Fruit fly (Drosophila melanogaster) whole organism, embryonic: ENCODE data around the gene Ssl2.

Experiments
- Abd-B ChIP-seq: fragments of 200-800 bp; sonication (Bioruptor generic); optimal IDR thresholded peaks from 2 replicates; lab custom pipeline; 2018; ENCODE audit warnings: missing biosample characterization, mild to moderate bottlenecking, missing genetic modification characterization, moderate library complexity
- CG10147 ChIP-seq: fragments of 200-800 bp; sonication (Bioruptor generic); optimal IDR thresholded peaks from 2 replicates; lab custom pipeline; 2019; ENCODE audit warnings: missing biosample characterization, mild to moderate bottlenecking, missing genetic modification characterization, moderate library complexity
- CG10321 ChIP-seq: fragments of 200-800 bp; sonication (Bioruptor generic); IDR thresholded peaks from 2 replicates; pipeline ENCODE4 v1.3.6; 2022; ENCODE audit warnings: missing biosample characterization, missing genetic modification characterization
- CG11695 ChIP-seq: fragments of 200-800 bp; sonication (Bioruptor generic); IDR thresholded peaks from 3 replicates; pipeline ENCODE4 v1.3.6; 2022; ENCODE audit warnings: missing biosample characterization, missing genetic modification characterization
- CG11696 ChIP-seq: fragments of 200-800 bp; sonication (Bioruptor generic); IDR thresholded peaks from 2 replicates; pipeline ENCODE4 v1.3.6; 2022; ENCODE audit warnings: missing biosample characterization, missing genetic modification characterization
- CG12104 ChIP-seq: fragments of 200-800 bp; sonication (Bioruptor generic); optimal IDR thresholded peaks from 3 replicates; lab custom pipeline; 2016; ENCODE audit warnings: missing biosample characterization, missing genetic modification characterization
- CG13287 ChIP-seq: fragments of 200-800 bp; sonication (Bioruptor generic); IDR thresholded peaks from 2 replicates; pipeline ENCODE4 v1.3.6; 2022; ENCODE audit warnings: missing biosample characterization, missing genetic modification characterization; ENCODE audit not compliant: partially characterized antibody
- CG13424 ChIP-seq: fragments of 200-800 bp; sonication (Bioruptor generic); optimal IDR thresholded peaks from 2 replicates; lab custom pipeline; 2019; ENCODE audit warnings: missing biosample characterization, mild to moderate bottlenecking, missing genetic modification characterization, moderate library complexity
- CG14860 ChIP-seq: fragments of 200-800 bp; sonication (Bioruptor generic); IDR thresholded peaks from 3 replicates; pipeline ENCODE4 v1.3.6; 2022; ENCODE audit warnings: missing biosample characterization, missing genetic modification characterization; ENCODE audit not compliant: partially characterized antibody
- CG1792 ChIP-seq: fragments of 200-800 bp; sonication (Bioruptor generic); optimal IDR thresholded peaks from 2 replicates; lab custom pipeline; 2016; ENCODE audit warnings: missing biosample characterization, missing genetic modification characterization
- CG3281 ChIP-seq: fragments of 200-800 bp; sonication (Bioruptor generic); optimal IDR thresholded peaks from 3 replicates; lab custom pipeline; 2017; ENCODE audit warnings: missing biosample characterization, mild to moderate bottlenecking, missing genetic modification characterization
- CG34224 ChIP-seq: fragments of 200-800 bp; sonication (Bioruptor generic); IDR thresholded peaks from 3 replicates; pipeline ENCODE4 v1.3.6; 2022; ENCODE audit warnings: missing biosample characterization, missing genetic modification characterization; ENCODE audit not compliant: partially characterized antibody
- CG3847 ChIP-seq: fragments of 200-800 bp; sonication (Bioruptor generic); IDR thresholded peaks from 2 replicates; pipeline ENCODE4 v1.3.6; 2022; ENCODE audit warnings: missing biosample characterization, missing genetic modification characterization
- CG6272 ChIP-seq: fragments of 200-800 bp; sonication (Bioruptor generic); IDR thresholded peaks from 2 replicates; pipeline ENCODE4 v1.3.6; 2022; ENCODE audit warnings: missing biosample characterization, missing genetic modification characterization
- CG8944 ChIP-seq: fragments of 200-800 bp; sonication (Bioruptor generic); optimal IDR thresholded peaks from 3 replicates; lab custom pipeline; 2016; ENCODE audit warnings: missing biosample characterization, missing genetic modification characterization
- CG9797 ChIP-seq: fragments of 200-800 bp; sonication (Bioruptor generic); optimal IDR thresholded peaks from 3 replicates; lab custom pipeline; 2018; ENCODE audit warnings: missing biosample characterization, mild to moderate bottlenecking, missing genetic modification characterization
- CG9876 ChIP-seq: fragments of 200-800 bp; sonication (Bioruptor generic); optimal IDR thresholded peaks from 2 replicates; lab custom pipeline; 2016; ENCODE audit warnings: missing biosample characterization, missing genetic modification characterization
- Dip3 ChIP-seq: fragments of 200-800 bp; sonication (Bioruptor generic); optimal IDR thresholded peaks from 3 replicates; lab custom pipeline; 2016; ENCODE audit warnings: missing biosample characterization, missing genetic modification characterization
- Dll ChIP-seq: fragments of 200-800 bp; sonication (Bioruptor generic); IDR thresholded peaks from 4 replicates; pipeline ENCODE4 v1.3.6; 2022; ENCODE audit warnings: missing biosample characterization, missing genetic modification characterization; ENCODE audit not compliant: partially characterized antibody
- HLH4C ChIP-seq: fragments of 200-800 bp; sonication (Bioruptor generic); IDR thresholded peaks from 3 replicates; pipeline ENCODE4 v1.3.6; 2022; ENCODE audit warnings: missing biosample characterization, missing genetic modification characterization; ENCODE audit not compliant: partially characterized antibody
- Hey ChIP-seq: fragments of 200-800 bp; sonication (Bioruptor generic); optimal IDR thresholded peaks from 3 replicates; lab custom pipeline; 2018; ENCODE audit warnings: missing biosample characterization, mild to moderate bottlenecking, missing genetic modification characterization
- Hr51 ChIP-seq, 2 experiments: fragments of 200-800 bp; sonication (Bioruptor generic); optimal IDR thresholded peaks; 2 replicates in 1 of 2; 3 replicates in 1 of 2; lab custom pipeline; 2016 to 2018; ENCODE audit warnings: missing biosample characterization in 2 of 2, missing genetic modification characterization in 2 of 2, mild to moderate bottlenecking in 1 of 2, moderate library complexity in 1 of 2
- Hsf ChIP-seq: fragments of 200-800 bp; sonication (Bioruptor generic); optimal IDR thresholded peaks from 3 replicates; lab custom pipeline; 2016; ENCODE audit warnings: missing biosample characterization, missing genetic modification characterization
- Lim3 ChIP-seq: fragments of 200-800 bp; sonication (Bioruptor generic); IDR thresholded peaks from 2 replicates; pipeline ENCODE4 v1.3.6; 2022; ENCODE audit warnings: missing biosample characterization, missing genetic modification characterization
- MESR4 ChIP-seq: fragments of 200-800 bp; sonication (Bioruptor generic); optimal IDR thresholded peaks from 2 replicates; lab custom pipeline; 2018; ENCODE audit warnings: missing biosample characterization, mild to moderate bottlenecking, missing genetic modification characterization, moderate library complexity
- Meics ChIP-seq: fragments of 200-800 bp; sonication (Bioruptor generic); optimal IDR thresholded peaks from 2 replicates; lab custom pipeline; 2017; ENCODE audit warnings: missing biosample characterization, mild to moderate bottlenecking, missing genetic modification characterization
- NFAT ChIP-seq: fragments of 200-800 bp; sonication (Bioruptor generic); IDR thresholded peaks from 2 replicates; pipeline ENCODE4 v1.3.6; 2022; ENCODE audit warnings: missing biosample characterization, missing genetic modification characterization
- Nf-YA ChIP-seq: fragments of 200-800 bp; sonication (Bioruptor generic); IDR thresholded peaks from 2 replicates; pipeline ENCODE4 v1.3.6; 2022; ENCODE audit warnings: missing biosample characterization, missing genetic modification characterization
- TFAM ChIP-seq: fragments of 200-800 bp; sonication (Bioruptor generic); optimal IDR thresholded peaks from 2 replicates; lab custom pipeline; 2017; ENCODE audit warnings: missing biosample characterization, missing genetic modification characterization, inconsistent platforms
- Tbp ChIP-seq: fragments of >200 bp; optimal IDR thresholded peaks from 2 replicates; lab custom pipeline; 2018; ENCODE audit warnings: missing biosample characterization, missing genetic modification characterization
- abd-A ChIP-seq: fragments of 200-800 bp; sonication (Bioruptor generic); optimal IDR thresholded peaks from 3 replicates; lab custom pipeline; 2019; ENCODE audit warnings: missing biosample characterization, mild to moderate bottlenecking, missing genetic modification characterization, moderate library complexity
- ato ChIP-seq: fragments of 200-800 bp; sonication (Bioruptor generic); IDR thresholded peaks from 2 replicates; pipeline ENCODE4 v1.3.6; 2022; ENCODE audit warnings: missing biosample characterization, missing genetic modification characterization; ENCODE audit not compliant: partially characterized antibody
- ci ChIP-seq: fragments of 200-800 bp; sonication (Bioruptor generic); IDR thresholded peaks from 3 replicates; pipeline ENCODE4 v1.3.6; 2022; ENCODE audit warnings: missing biosample characterization, missing genetic modification characterization
- dpn ChIP-seq, 2 experiments: fragments of 200-800 bp; sonication (Bioruptor generic); optimal IDR thresholded peaks; 3 replicates each; lab custom pipeline; 2016; ENCODE audit warnings: missing biosample characterization in 2 of 2, missing genetic modification characterization in 2 of 2
- ems ChIP-seq: fragments of 200-800 bp; sonication (Bioruptor generic); optimal IDR thresholded peaks from 3 replicates; lab custom pipeline; 2016; ENCODE audit warnings: missing biosample characterization, missing genetic modification characterization
- eve ChIP-seq, 2 experiments: fragments of >200 bp; optimal IDR thresholded peaks; 2 replicates each; lab custom pipeline; 2017; ENCODE audit warnings: missing biosample characterization in 2 of 2, missing genetic modification characterization in 2 of 2
- h ChIP-seq: fragments of >200 bp; optimal IDR thresholded peaks from 2 replicates; lab custom pipeline; 2017
- mirr ChIP-seq: fragments of 200-800 bp; sonication (Bioruptor generic); optimal IDR thresholded peaks from 3 replicates; lab custom pipeline; 2018; ENCODE audit warnings: missing biosample characterization, mild to moderate bottlenecking, missing genetic modification characterization
- nmo ChIP-seq: fragments of 200-800 bp; sonication (Bioruptor generic); optimal IDR thresholded peaks from 2 replicates; lab custom pipeline; 2018; ENCODE audit warnings: missing biosample characterization, mild to moderate bottlenecking, missing genetic modification characterization, moderate library complexity
- oc ChIP-seq: fragments of 200-800 bp; sonication (Bioruptor generic); optimal IDR thresholded peaks from 2 replicates; lab custom pipeline; 2018; ENCODE audit warnings: missing biosample characterization, mild to moderate bottlenecking, missing genetic modification characterization, moderate library complexity
- pfk ChIP-seq: fragments of 200-800 bp; sonication (Bioruptor generic); optimal IDR thresholded peaks from 2 replicates; lab custom pipeline; 2018; ENCODE audit warnings: missing biosample characterization, mild to moderate bottlenecking, missing genetic modification characterization, moderate library complexity
- pho ChIP-seq: fragments of 200-800 bp; sonication (Bioruptor generic); optimal IDR thresholded peaks from 2 replicates; lab custom pipeline; 2016; ENCODE audit warnings: missing biosample characterization, missing genetic modification characterization
- pzg ChIP-seq: fragments of 200-800 bp; sonication (Bioruptor generic); optimal IDR thresholded peaks from 3 replicates; lab custom pipeline; 2018; ENCODE audit warnings: missing biosample characterization, mild to moderate bottlenecking, missing genetic modification characterization, moderate library complexity
- run ChIP-seq: fragments of 200-800 bp; sonication (Bioruptor generic); optimal IDR thresholded peaks from 3 replicates; lab custom pipeline; 2018; ENCODE audit warnings: missing biosample characterization, mild to moderate bottlenecking, missing genetic modification characterization
- scrt ChIP-seq: fragments of 200-800 bp; sonication (Bioruptor generic); optimal IDR thresholded peaks from 2 replicates; lab custom pipeline; 2018; ENCODE audit warnings: missing biosample characterization, mild to moderate bottlenecking, missing genetic modification characterization, moderate library complexity
- sd ChIP-seq: fragments of 200-800 bp; sonication (Bioruptor generic); optimal IDR thresholded peaks from 3 replicates; lab custom pipeline; 2018; ENCODE audit warnings: missing biosample characterization, mild to moderate bottlenecking, missing genetic modification characterization, moderate library complexity
- sens ChIP-seq: fragments of 200-800 bp; sonication (Bioruptor generic); peaks from one replicate; lab custom pipeline; 2016; ENCODE audit warnings: missing biosample characterization, missing genetic modification characterization
- trem ChIP-seq: fragments of 200-800 bp; optimal IDR thresholded peaks from 3 replicates; lab custom pipeline; 2019; ENCODE audit warnings: missing biosample characterization, mild to moderate bottlenecking, missing genetic modification characterization, moderate library complexity
- wdn ChIP-seq: fragments of 200-800 bp; sonication (Bioruptor generic); IDR thresholded peaks from 2 replicates; pipeline ENCODE4 v1.3.6; 2022; ENCODE audit warnings: missing biosample characterization, missing genetic modification characterization
- wek ChIP-seq: fragments of 200-800 bp; sonication (Bioruptor generic); optimal IDR thresholded peaks from 3 replicates; lab custom pipeline; 2018; ENCODE audit warnings: missing biosample characterization, mild to moderate bottlenecking, missing genetic modification characterization, moderate library complexity
- zfh2 ChIP-seq: fragments of 200-800 bp; sonication (Bioruptor generic); optimal IDR thresholded peaks from 2 replicates; lab custom pipeline; 2016; ENCODE audit warnings: missing biosample characterization, missing genetic modification characterization

The Ssl2 gene

dm6 chr3R:29062717-29063206 lies 30.3 kb upstream of the Ssl2 start, which contains the start of the genes Cul5 and Bicra (continued):
- TF ChIP-seq CG11695 (no peak), CG13424 (no peak), CG10321 (GFP tag; lab: Robert Waterston, UW) (no peak), ems (no peak), Hsf (GFP tag; lab: Kevin White, UChicago) (no peak), CG1792 (no peak), Hey (tag; lab: Kevin White, UChicago) (no peak), wek (GFP tag; lab: Kevin White, UChicago) (peak; percentile 48), pzg (peak; percentile 86), oc (tag; lab: Kevin White, UChicago) (no peak), NFAT (GFP tag; lab: Robert Waterston, UW) (no peak), ci (GFP tag; lab: Robert Waterston, UW) (no peak; the same call in 2 of the 3 replicates), Abd-B (no peak), TFAM (GFP tag; lab: Kevin White, UChicago) (no peak), Meics (GFP tag; lab: Kevin White, UChicago) (no peak), CG14860 (GFP tag; lab: Robert Waterston, UW) (peak; percentile 91), abd-A (no peak), mirr (GFP tag; lab: Kevin White, UChicago) (peak; percentile 4), zfh2 (GFP tag; lab: Kevin White, UChicago) (peak; percentile 2), Tbp (GFP tag; lab: Kevin White, UChicago) (no peak), run (tag; lab: Kevin White, UChicago) (no peak), dpn (GFP tag; optimal IDR thresholded peaks at IDR 0.05; lab: Kevin White, UChicago) (peak in 1 of 2 experiments; percentile 5), CG9876 (no peak), CG8944 (GFP tag; lab: Kevin White, UChicago) (no peak), trem (tag; lab: Kevin White, UChicago) (peak; percentile 7), CG9797 (GFP tag; lab: Kevin White, UChicago) (peak; percentile 21), pfk (GFP tag; lab: Kevin White, UChicago) (no peak), Dip3 (GFP tag; lab: Kevin White, UChicago) (no peak), CG13287 (no peak), Nf-YA (GFP tag; lab: Robert Waterston, UW) (no peak), sens (GFP tag; lab: Kevin White, UChicago) (peak; percentile 4), h (lab: Kevin White, UChicago) (no peak), pho (GFP tag; lab: Kevin White, UChicago) (no peak), Lim3 (no peak), CG11696 (GFP tag; lab: Robert Waterston, UW) (no peak), eve (GFP tag; optimal IDR thresholded peaks at IDR 0.05; lab: Kevin White, UChicago) (no peak), HLH4C (GFP tag; lab: Robert Waterston, UW) (no peak; the same call in none of the 3 replicates), scrt (GFP tag; lab: Kevin White, UChicago) (no peak), CG34224 (GFP tag; lab: Robert Waterston, UW) (no peak; the same call in 1 of the 3 replicates), CG6272 (GFP tag; lab: Robert Waterston, UW) (peak; percentile 11; the same call in 1 of the 2 replicates), CG10147 (no peak), CG3281 (GFP tag; lab: Kevin White, UChicago) (no peak), sd (no peak), nmo (GFP tag; lab: Kevin White, UChicago) (no peak), Dll (GFP tag; lab: Robert Waterston, UW) (no peak; the same call in 3 of the 4 replicates), ato (peak; percentile 96), CG3847 (GFP tag; lab: Robert Waterston, UW) (no peak), wdn (GFP tag; lab: Robert Waterston, UW) (no peak), Hr51 (GFP tag; optimal IDR thresholded peaks at IDR 0.05; lab: Kevin White, UChicago) (no peak), CG12104 (GFP tag; lab: Kevin White, UChicago) (no peak), MESR4 (peak; percentile 94)
